Fruit fly (Drosophila melanogaster) whole organism, embryonic: ENCODE data around the gene Sec23.
A peak's percentile ranks its signal among the peaks of the same experiment; 100 is the strongest.

Experiments
- C15 ChIP-seq: fragments of 200-800 bp; sonication (Bioruptor generic); IDR thresholded peaks from 3 replicates; pipeline ENCODE4 v1.3.6; 2022; ENCODE audit warnings: missing biosample characterization, missing genetic modification characterization
- CG10321 ChIP-seq: fragments of 200-800 bp; sonication (Bioruptor generic); IDR thresholded peaks from 2 replicates; pipeline ENCODE4 v1.3.6; 2022; ENCODE audit warnings: missing biosample characterization, missing genetic modification characterization
- CG10979 ChIP-seq: fragments of 200-800 bp; sonication (Bioruptor generic); optimal IDR thresholded peaks from 2 replicates; lab custom pipeline; 2018; ENCODE audit warnings: missing biosample characterization, mild to moderate bottlenecking, missing genetic modification characterization, moderate library complexity
- CG11093 ChIP-seq: fragments of 200-800 bp; sonication (Bioruptor generic); IDR thresholded peaks from 3 replicates; pipeline ENCODE4 v1.3.6; 2022; ENCODE audit warnings: missing biosample characterization, missing genetic modification characterization
- CG12236 ChIP-seq: fragments of 200-800 bp; sonication (Bioruptor generic); optimal IDR thresholded peaks from 2 replicates; lab custom pipeline; 2016; ENCODE audit warnings: missing biosample characterization, missing genetic modification characterization
- CG12391 ChIP-seq: fragments of 200-800 bp; sonication (Bioruptor generic); optimal IDR thresholded peaks from 3 replicates; lab custom pipeline; 2018; ENCODE audit warnings: missing biosample characterization, mild to moderate bottlenecking, missing genetic modification characterization, moderate library complexity
- CG13123 ChIP-seq: fragments of 200-800 bp; sonication (Bioruptor generic); optimal IDR thresholded peaks from 2 replicates; lab custom pipeline; 2016; ENCODE audit warnings: missing biosample characterization, missing genetic modification characterization
- CG14050 ChIP-seq: fragments of 200-800 bp; sonication (Bioruptor generic); IDR thresholded peaks from 3 replicates; pipeline ENCODE4 v1.3.6; 2022; ENCODE audit warnings: missing biosample characterization, missing genetic modification characterization
- CG14710 ChIP-seq: fragments of 200-800 bp; sonication (Bioruptor generic); optimal IDR thresholded peaks from 3 replicates; lab custom pipeline; 2019; ENCODE audit warnings: missing biosample characterization, mild to moderate bottlenecking, missing genetic modification characterization, moderate library complexity
- CG15696 ChIP-seq: fragments of 200-800 bp; sonication (Bioruptor generic); optimal IDR thresholded peaks from 2 replicates; lab custom pipeline; 2019; ENCODE audit warnings: missing biosample characterization, mild to moderate bottlenecking, missing genetic modification characterization, moderate library complexity
- CG17359 ChIP-seq: fragments of 200-800 bp; sonication (Bioruptor generic); optimal IDR thresholded peaks from 3 replicates; lab custom pipeline; 2018; ENCODE audit warnings: missing biosample characterization, mild to moderate bottlenecking, missing genetic modification characterization, moderate library complexity
- CG17829 ChIP-seq: fragments of 200-800 bp; optimal IDR thresholded peaks from 2 replicates; lab custom pipeline; 2019; ENCODE audit warnings: missing biosample characterization, mild to moderate bottlenecking, missing genetic modification characterization, moderate library complexity
- CG17912 ChIP-seq: fragments of 200-800 bp; sonication (Bioruptor generic); optimal IDR thresholded peaks from 2 replicates; lab custom pipeline; 2018; ENCODE audit warnings: missing biosample characterization, mild to moderate bottlenecking, missing genetic modification characterization
- CG2712 ChIP-seq: fragments of 200-800 bp; optimal IDR thresholded peaks from 3 replicates; lab custom pipeline; 2019; ENCODE audit warnings: missing biosample characterization, mild to moderate bottlenecking, missing genetic modification characterization, moderate library complexity
- CG30403 ChIP-seq: fragments of 200-800 bp; sonication (Bioruptor generic); optimal IDR thresholded peaks from 3 replicates; lab custom pipeline; 2016; ENCODE audit warnings: missing biosample characterization, missing genetic modification characterization
- CG3065 ChIP-seq: fragments of 200-800 bp; sonication (Bioruptor generic); optimal IDR thresholded peaks from 2 replicates; lab custom pipeline; 2016; ENCODE audit warnings: missing biosample characterization, missing genetic modification characterization
- CG7839 ChIP-seq: fragments of 200-800 bp; sonication (Bioruptor generic); optimal IDR thresholded peaks from 3 replicates; lab custom pipeline; 2018; ENCODE audit warnings: missing biosample characterization, mild to moderate bottlenecking, missing genetic modification characterization, moderate library complexity
- CG9215 ChIP-seq: fragments of 200-800 bp; sonication (Bioruptor generic); IDR thresholded peaks from 2 replicates; pipeline ENCODE4 v1.3.6; 2022; ENCODE audit warnings: missing biosample characterization, missing genetic modification characterization
- CG9932 ChIP-seq: fragments of 200-800 bp; sonication (Bioruptor generic); IDR thresholded peaks from 2 replicates; pipeline ENCODE4 v1.3.6; 2022; ENCODE audit warnings: missing biosample characterization, missing genetic modification characterization
- CTCF ChIP-seq: fragments of 200-800 bp; sonication (Bioruptor generic); optimal IDR thresholded peaks from 2 replicates; lab custom pipeline; 2017; ENCODE audit warnings: missing biosample characterization, mild to moderate bottlenecking, missing genetic modification characterization, moderate library complexity
- CoRest ChIP-seq: fragments of 200-800 bp; sonication (Bioruptor generic); optimal IDR thresholded peaks from 3 replicates; lab custom pipeline; 2018; ENCODE audit warnings: missing biosample characterization, mild to moderate bottlenecking, missing genetic modification characterization, moderate library complexity
- Dip3 ChIP-seq: fragments of 200-800 bp; sonication (Bioruptor generic); optimal IDR thresholded peaks from 3 replicates; lab custom pipeline; 2016; ENCODE audit warnings: missing biosample characterization, missing genetic modification characterization
- Drgx ChIP-seq: fragments of 200-800 bp; sonication (Bioruptor generic); IDR thresholded peaks from 2 replicates; pipeline ENCODE4 v1.3.6; 2022; ENCODE audit warnings: missing biosample characterization, missing genetic modification characterization
- Fer1 ChIP-seq: fragments of 200-800 bp; sonication (Bioruptor generic); optimal IDR thresholded peaks from 2 replicates; lab custom pipeline; 2017; ENCODE audit warnings: missing biosample characterization, mild to moderate bottlenecking, missing genetic modification characterization
- Fer3 ChIP-seq: fragments of 200-800 bp; sonication (Bioruptor generic); optimal IDR thresholded peaks from 2 replicates; lab custom pipeline; 2018; ENCODE audit warnings: missing biosample characterization, mild to moderate bottlenecking, missing genetic modification characterization, moderate library complexity
- GATAe ChIP-seq: fragments of 200-800 bp; sonication (Bioruptor generic); conservative IDR thresholded peaks from 2 replicates; pipeline ENCODE4 v1.3.6; 2022; ENCODE audit warnings: missing biosample characterization, missing genetic modification characterization
- HLH54F ChIP-seq: fragments of 200-800 bp; sonication (Bioruptor generic); optimal IDR thresholded peaks from 3 replicates; lab custom pipeline; 2016; ENCODE audit warnings: missing biosample characterization, missing genetic modification characterization
- HLHmδ ChIP-seq: fragments of 200-800 bp; sonication (Bioruptor generic); optimal IDR thresholded peaks from 2 replicates; lab custom pipeline; 2018; ENCODE audit warnings: missing biosample characterization, mild to moderate bottlenecking, missing genetic modification characterization, moderate library complexity
- Hmr ChIP-seq: fragments of 200-800 bp; sonication (Bioruptor generic); optimal IDR thresholded peaks from 3 replicates; lab custom pipeline; 2017; ENCODE audit warnings: mild to moderate bottlenecking, missing biosample characterization, missing genetic modification reagents, missing genetic modification characterization
- Lim3 ChIP-seq: fragments of 200-800 bp; sonication (Bioruptor generic); IDR thresholded peaks from 2 replicates; pipeline ENCODE4 v1.3.6; 2022; ENCODE audit warnings: missing biosample characterization, missing genetic modification characterization
- Max ChIP-seq: fragments of 200-800 bp; sonication (Bioruptor generic); optimal IDR thresholded peaks from 2 replicates; lab custom pipeline; 2016; ENCODE audit warnings: missing biosample characterization, mild to moderate bottlenecking, missing genetic modification characterization
- Myb ChIP-seq: fragments of 200-800 bp; sonication (Bioruptor generic); optimal IDR thresholded peaks from 2 replicates; lab custom pipeline; 2016; ENCODE audit warnings: missing biosample characterization, missing genetic modification characterization
- Neu2 ChIP-seq: fragments of 200-800 bp; sonication (Bioruptor generic); optimal IDR thresholded peaks from 3 replicates; lab custom pipeline; 2016; ENCODE audit warnings: missing biosample characterization, missing genetic modification characterization, borderline replicate concordance
- Sin3A ChIP-seq: fragments of >200 bp; optimal IDR thresholded peaks from 2 replicates; lab custom pipeline; 2018
- Sry-β ChIP-seq: fragments of 200-800 bp; sonication (Bioruptor generic); optimal IDR thresholded peaks from 2 replicates; lab custom pipeline; 2018; ENCODE audit warnings: missing biosample characterization, mild to moderate bottlenecking, missing genetic modification characterization, moderate library complexity
- bsh ChIP-seq, 2 experiments: fragments of 200-800 bp; sonication (Bioruptor generic); optimal IDR thresholded peaks; 2 replicates each; lab custom pipeline; 2017 to 2018; ENCODE audit warnings: mild to moderate bottlenecking in 2 of 2, missing biosample characterization in 2 of 2, missing genetic modification characterization in 2 of 2, moderate library complexity in 1 of 2
- crp ChIP-seq, 2 experiments: fragments of 200-800 bp; sonication (Bioruptor generic); optimal IDR thresholded peaks; 2 replicates in 1 of 2; 3 replicates in 1 of 2; lab custom pipeline; 2017; ENCODE audit warnings: missing biosample characterization in 2 of 2, missing genetic modification characterization in 2 of 2, mild to moderate bottlenecking in 1 of 2, moderate library complexity in 1 of 2
- dmrt11E ChIP-seq: fragments of 200-800 bp; sonication (Bioruptor generic); optimal IDR thresholded peaks from 3 replicates; lab custom pipeline; 2018; ENCODE audit warnings: missing biosample characterization, mild to moderate bottlenecking, missing genetic modification characterization, moderate library complexity
- dmrt99B ChIP-seq: fragments of 200-800 bp; sonication (Bioruptor generic); optimal IDR thresholded peaks from 2 replicates; lab custom pipeline; 2018; ENCODE audit warnings: missing biosample characterization, mild to moderate bottlenecking, missing genetic modification characterization, moderate library complexity
- gfzf ChIP-seq: fragments of 200-800 bp; sonication (Bioruptor generic); optimal IDR thresholded peaks from 2 replicates; lab custom pipeline; 2016; ENCODE audit warnings: missing biosample characterization, mild to moderate bottlenecking, missing genetic modification characterization, moderate library complexity
- grau ChIP-seq: fragments of 200-800 bp; optimal IDR thresholded peaks from 3 replicates; lab custom pipeline; 2019; ENCODE audit warnings: missing biosample characterization, mild to moderate bottlenecking, missing genetic modification characterization, moderate library complexity
- kay ChIP-seq: fragments of 200-800 bp; sonication (Bioruptor generic); optimal IDR thresholded peaks from 2 replicates; lab custom pipeline; 2016; ENCODE audit warnings: missing biosample characterization, missing genetic modification characterization
- mirr ChIP-seq: fragments of 200-800 bp; sonication (Bioruptor generic); optimal IDR thresholded peaks from 3 replicates; lab custom pipeline; 2018; ENCODE audit warnings: missing biosample characterization, mild to moderate bottlenecking, missing genetic modification characterization
- nmo ChIP-seq: fragments of 200-800 bp; sonication (Bioruptor generic); optimal IDR thresholded peaks from 2 replicates; lab custom pipeline; 2018; ENCODE audit warnings: missing biosample characterization, mild to moderate bottlenecking, missing genetic modification characterization, moderate library complexity
- pb ChIP-seq: fragments of 200-800 bp; sonication (Bioruptor generic); optimal IDR thresholded peaks from 3 replicates; lab custom pipeline; 2016; ENCODE audit warnings: missing biosample characterization, missing genetic modification characterization
- pzg ChIP-seq: fragments of 200-800 bp; sonication (Bioruptor generic); optimal IDR thresholded peaks from 3 replicates; lab custom pipeline; 2018; ENCODE audit warnings: missing biosample characterization, mild to moderate bottlenecking, missing genetic modification characterization, moderate library complexity
- rib ChIP-seq: fragments of 200-800 bp; sonication (Bioruptor generic); IDR thresholded peaks from 2 replicates; pipeline ENCODE4 v1.3.6; 2022; ENCODE audit warnings: missing biosample characterization, missing genetic modification characterization
- row ChIP-seq: fragments of 200-800 bp; sonication (Bioruptor generic); IDR thresholded peaks from 3 replicates; pipeline ENCODE4 v1.3.6; 2022; ENCODE audit warnings: missing biosample characterization, missing genetic modification characterization
- sens ChIP-seq: fragments of 200-800 bp; sonication (Bioruptor generic); peaks from one replicate; lab custom pipeline; 2016; ENCODE audit warnings: missing biosample characterization, missing genetic modification characterization
- unpg ChIP-seq: fragments of 200-800 bp; sonication (Bioruptor generic); optimal IDR thresholded peaks from 3 replicates; lab custom pipeline; 2018; ENCODE audit warnings: missing biosample characterization, mild to moderate bottlenecking, missing genetic modification characterization, moderate library complexity

The Sec23 gene

DNA sequence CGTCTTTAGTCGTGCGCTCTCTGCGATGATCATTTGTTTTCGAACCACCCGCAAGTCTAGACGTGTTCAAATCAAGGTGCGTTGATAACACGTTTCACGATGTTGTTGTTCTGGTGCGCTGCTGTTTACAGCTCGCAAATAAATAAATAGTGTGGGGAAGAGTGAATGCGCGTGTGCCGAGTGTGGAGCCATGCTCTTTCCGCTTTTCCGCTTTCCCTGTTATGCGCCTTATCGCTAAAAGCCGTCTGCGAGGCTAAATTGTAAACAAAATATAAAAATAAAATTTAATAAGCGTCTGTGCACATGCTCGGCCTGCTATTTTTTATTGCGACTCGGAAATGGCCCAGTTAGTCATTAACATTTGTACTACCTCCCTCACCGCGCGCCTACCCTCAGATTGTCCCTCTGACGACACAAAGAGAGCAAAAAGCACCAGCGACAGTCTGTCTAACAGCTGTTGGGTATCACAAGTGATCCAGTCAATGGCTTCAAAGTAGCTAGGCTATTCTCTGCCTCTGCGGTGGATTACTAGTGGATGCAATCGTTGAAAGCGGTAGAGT, 23.9 kb downstream of the Sec23 start (continued):
- TF ChIP-seq CG10321 (GFP tag; lab: Robert Waterston, UW) (peak; percentile 46; the same call in 1 of the 2 replicates), CG14050 (GFP tag; lab: Robert Waterston, UW) (0 out of 3 replicates have a peak, but pooled peaks have one; percentile 12), CG3065 (peak; percentile 55), Lim3 (GFP tag; lab: Robert Waterston, UW) (no peak), Hmr (GFP tag; lab: Kevin White, UChicago) (peak; percentile 86), gfzf (GFP tag; lab: Kevin White, UChicago) (no peak), rib (GFP tag; lab: Robert Waterston, UW) (peak; percentile 71), Sry-β (no peak), CG12236 (peak; percentile 50)
- TF ChIP-seq, all 482 proteins: peak for 318

DNA sequence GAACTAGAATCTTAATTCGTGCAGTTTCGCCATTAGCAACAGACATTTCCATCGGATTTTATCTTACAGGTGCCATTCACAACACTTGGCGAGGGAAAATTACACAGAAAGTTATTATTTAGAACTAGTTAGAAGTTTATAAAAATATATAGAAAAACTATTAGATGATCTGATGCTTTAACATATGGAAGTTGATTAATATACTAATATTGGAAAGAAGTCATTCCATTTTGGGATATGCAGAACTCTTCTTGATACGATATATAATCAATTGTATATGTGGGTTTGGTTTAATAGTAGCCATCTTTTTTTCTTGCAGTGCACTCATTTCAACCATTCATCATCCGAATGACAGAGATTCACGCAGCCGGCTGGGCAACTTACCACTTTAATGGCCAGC, 33.4 kb downstream of the Sec23 start:
- TF ChIP-seq Myb (no peak), dmrt11E (peak; percentile 7), pzg (GFP tag; lab: Kevin White, UChicago) (no peak), HLH54F (GFP tag; lab: Kevin White, UChicago) (no peak), grau (no peak), sens (GFP tag; lab: Kevin White, UChicago) (peak; percentile 64), CG10979 (tag; lab: Kevin White, UChicago) (peak; percentile 35), CG11093 (GFP tag; lab: Robert Waterston, UW) (no peak), HLHmδ (GFP tag; lab: Kevin White, UChicago) (no peak), mirr (GFP tag; lab: Kevin White, UChicago) (no peak), CG17829 (tag; lab: Kevin White, UChicago) (no peak), Sin3A (lab: Kevin White, UChicago) (no peak), pb (GFP tag; lab: Kevin White, UChicago) (no peak), Max (GFP tag; lab: Kevin White, UChicago) (no peak), unpg (GFP tag; lab: Kevin White, UChicago) (peak; percentile 29), nmo (GFP tag; lab: Kevin White, UChicago) (peak; percentile 13), Drgx (GFP tag; lab: Robert Waterston, UW) (peak; percentile 14; the same call in 1 of the 2 replicates), Dip3 (no peak), row (GFP tag; lab: Robert Waterston, UW) (peak; percentile 18; the same call in 1 of the 3 replicates), GATAe (GFP tag; lab: Robert Waterston, UW) (no peak), CG9215 (GFP tag; lab: Robert Waterston, UW) (no peak), CoRest (tag; lab: Kevin White, UChicago) (no peak), CG30403 (GFP tag; lab: Kevin White, UChicago) (no peak), CG2712 (tag; lab: Kevin White, UChicago) (peak; percentile 5), kay (GFP tag; lab: Kevin White, UChicago) (no peak), Fer1 (no peak), CG12391 (tag; lab: Kevin White, UChicago) (peak; percentile 14), C15 (GFP tag; lab: Robert Waterston, UW) (no peak), crp (GFP tag; optimal IDR thresholded peaks at IDR 0.05; lab: Kevin White, UChicago) (no peak), CG14710 (peak; percentile 1), bsh (GFP tag; optimal IDR thresholded peaks at IDR 0.05; lab: Kevin White, UChicago) (peak in 1 of 2 experiments; percentile 28), CG15696 (peak; percentile 4), CG17359 (tag; lab: Kevin White, UChicago) (no peak), dmrt99B (no peak), Lim3 (GFP tag; lab: Robert Waterston, UW) (no peak), Neu2 (GFP tag; lab: Kevin White, UChicago) (no peak), CTCF (GFP tag; lab: Kevin White, UChicago) (no peak), CG9932 (no peak), CG13123 (GFP tag; lab: Kevin White, UChicago) (no peak), CG17912 (GFP tag; lab: Kevin White, UChicago) (no peak), CG7839 (tag; lab: Kevin White, UChicago) (no peak), Fer3 (tag; lab: Kevin White, UChicago) (no peak)
